Worm (Caenorhabditis elegans) whole organism, late embryonic: ENCODE measurements around the gene H01G02.3.
A peak's percentile ranks its signal among the peaks of the same experiment; 100 is the strongest.

ENCODE experiments used
- C38D4.7 ChIP-seq: fragments of 200-800 bp; sonication (Bioruptor generic); optimal IDR thresholded peaks from 2 replicates; lab custom pipeline; 2018; ENCODE audit warnings: mild to moderate bottlenecking, missing genetic modification characterization, moderate library complexity, missing compliant biosample characterization
- T23F11.4 ChIP-seq: fragments of 200-800 bp; sonication (Bioruptor generic); optimal IDR thresholded peaks from 2 replicates; lab custom pipeline; 2018; ENCODE audit warnings: mild to moderate bottlenecking, missing genetic modification characterization, missing compliant biosample characterization
- Y22D7AL.16 ChIP-seq: sonication (generic microtip); optimal IDR thresholded peaks from 2 replicates; lab custom pipeline; 2016; ENCODE audit warnings: missing genetic modification characterization, missing compliant biosample characterization
- ama-1 ChIP-seq: fragments of 150-350 bp; optimal IDR thresholded peaks from 2 replicates; lab custom pipeline; 2014
- ceh-14 ChIP-seq: sonication (generic microtip); optimal IDR thresholded peaks from 2 replicates; lab custom pipeline; 2016; ENCODE audit warnings: missing genotype, missing genetic modification characterization, missing compliant biosample characterization
- ceh-18 ChIP-seq: sonication (generic microtip); optimal IDR thresholded peaks from 2 replicates; lab custom pipeline; 2016; ENCODE audit warnings: missing genetic modification characterization, missing compliant biosample characterization
- ceh-2 ChIP-seq: sonication (generic microtip); optimal IDR thresholded peaks from 2 replicates; lab custom pipeline; 2016; ENCODE audit warnings: missing genotype, missing genetic modification characterization, missing compliant biosample characterization
- ceh-34 ChIP-seq: sonication (generic microtip); optimal IDR thresholded peaks from 2 replicates; lab custom pipeline; 2016; ENCODE audit warnings: mild to moderate bottlenecking, missing genetic modification characterization, missing compliant biosample characterization
- ceh-45 ChIP-seq: fragments of 200-800 bp; sonication (Bioruptor generic); IDR thresholded peaks from 2 replicates; pipeline ENCODE4 v1.3.6; 2022; ENCODE audit warnings: missing genetic modification reagents, missing genetic modification characterization, missing compliant biosample characterization
- ceh-6 ChIP-seq: fragments of 200-800 bp; sonication (Bioruptor generic); optimal IDR thresholded peaks from 2 replicates; lab custom pipeline; 2018; ENCODE audit warnings: mild to moderate bottlenecking, missing genetic modification characterization, missing compliant biosample characterization
- che-1 ChIP-seq: sonication (generic microtip); optimal IDR thresholded peaks from 2 replicates; lab custom pipeline; 2016; ENCODE audit warnings: mild to moderate bottlenecking, missing genetic modification characterization, missing compliant biosample characterization
- dmd-4 ChIP-seq: sonication (generic microtip); optimal IDR thresholded peaks from 2 replicates; lab custom pipeline; 2016; ENCODE audit warnings: borderline replicate concordance, missing genetic modification characterization, missing compliant biosample characterization
- elt-4 ChIP-seq: sonication (generic microtip); optimal IDR thresholded peaks from 2 replicates; lab custom pipeline; 2016; ENCODE audit warnings: missing genetic modification characterization, missing compliant biosample characterization
- ets-4 ChIP-seq: sonication (generic microtip); optimal IDR thresholded peaks from 2 replicates; lab custom pipeline; 2016; ENCODE audit warnings: missing genetic modification characterization, missing compliant biosample characterization
- eyg-1 ChIP-seq: sonication (generic microtip); optimal IDR thresholded peaks from 2 replicates; lab custom pipeline; 2016; ENCODE audit warnings: missing genotype, missing genetic modification characterization, missing compliant biosample characterization
- fax-1 ChIP-seq: sonication (generic microtip); optimal IDR thresholded peaks from 2 replicates; lab custom pipeline; 2016; ENCODE audit warnings: missing genotype, missing genetic modification characterization, missing compliant biosample characterization
- fkh-6 ChIP-seq: sonication (generic microtip); optimal IDR thresholded peaks from 2 replicates; lab custom pipeline; 2016; ENCODE audit warnings: missing genetic modification characterization, missing compliant biosample characterization
- gmeb-2 ChIP-seq: sonication (generic microtip); optimal IDR thresholded peaks from 2 replicates; lab custom pipeline; 2016; ENCODE audit warnings: missing genetic modification characterization, inconsistent platforms, missing compliant biosample characterization
- hlh-15 ChIP-seq: sonication (generic microtip); optimal IDR thresholded peaks from 2 replicates; lab custom pipeline; 2016; ENCODE audit warnings: missing genetic modification characterization, missing compliant biosample characterization
- hlh-6 ChIP-seq: sonication (generic microtip); optimal IDR thresholded peaks from 2 replicates; lab custom pipeline; 2016; ENCODE audit warnings: missing genotype, missing genetic modification characterization, missing compliant biosample characterization
- lin-11 ChIP-seq: fragments of 200-800 bp; sonication (Bioruptor generic); optimal IDR thresholded peaks from 2 replicates; lab custom pipeline; 2018; ENCODE audit warnings: mild to moderate bottlenecking, missing genetic modification characterization, missing compliant biosample characterization
- madf-2 ChIP-seq: sonication (generic microtip); optimal IDR thresholded peaks from 2 replicates; lab custom pipeline; 2017; ENCODE audit warnings: missing genetic modification characterization, missing compliant biosample characterization
- mec-3 ChIP-seq: sonication (generic microtip); optimal IDR thresholded peaks from 2 replicates; lab custom pipeline; 2016; ENCODE audit warnings: borderline replicate concordance, missing genetic modification characterization, missing compliant biosample characterization
- nfya-1 ChIP-seq: sonication (generic microtip); optimal IDR thresholded peaks from 2 replicates; lab custom pipeline; 2017; ENCODE audit warnings: missing genetic modification characterization, mild to moderate bottlenecking, missing compliant biosample characterization, antibody characterized with exemption, moderate library complexity
- nhr-232 ChIP-seq: sonication (generic microtip); optimal IDR thresholded peaks from 2 replicates; lab custom pipeline; 2016; ENCODE audit warnings: missing genetic modification characterization, missing compliant biosample characterization
- npax-4 ChIP-seq: sonication (generic microtip); optimal IDR thresholded peaks from 2 replicates; lab custom pipeline; 2016; ENCODE audit warnings: missing genetic modification characterization, missing compliant biosample characterization
- odd-2 ChIP-seq: sonication (generic microtip); optimal IDR thresholded peaks from 2 replicates; lab custom pipeline; 2017; ENCODE audit warnings: antibody characterized with exemption, mild to moderate bottlenecking, missing genetic modification characterization, missing compliant biosample characterization
- pag-3 ChIP-seq: sonication (generic microtip); optimal IDR thresholded peaks from 2 replicates; lab custom pipeline; 2016; ENCODE audit warnings: missing compliant biosample characterization, missing genetic modification characterization, borderline replicate concordance
- pat-9 ChIP-seq: fragments of 200-800 bp; sonication (Bioruptor generic); optimal IDR thresholded peaks from 2 replicates; lab custom pipeline; 2018; ENCODE audit warnings: mild to moderate bottlenecking, missing genetic modification characterization, moderate library complexity, missing compliant biosample characterization
- pax-1 ChIP-seq: fragments of 150-350 bp; optimal IDR thresholded peaks from 2 replicates; lab custom pipeline; 2014; ENCODE audit warnings: missing biosample characterization, missing genetic modification characterization
- pha-4 ChIP-seq: fragments of 150-350 bp; optimal IDR thresholded peaks from 2 replicates; lab custom pipeline; 2018; ENCODE audit warnings: missing biosample characterization, missing genetic modification reagents, missing genetic modification characterization
- pros-1 ChIP-seq: fragments of 150-350 bp; optimal IDR thresholded peaks from 2 replicates; lab custom pipeline; 2014; ENCODE audit warnings: missing biosample characterization, missing genetic modification reagents, missing genetic modification characterization
- ref-2 ChIP-seq: sonication (generic microtip); optimal IDR thresholded peaks from 2 replicates; lab custom pipeline; 2016; ENCODE audit warnings: missing genetic modification characterization, missing compliant biosample characterization
- rnt-1 ChIP-seq: sonication (generic microtip); optimal IDR thresholded peaks from 2 replicates; lab custom pipeline; 2016; ENCODE audit warnings: missing genetic modification characterization, missing compliant biosample characterization
- sdc-2 ChIP-seq: sonication (generic microtip); optimal IDR thresholded peaks from 2 replicates; lab custom pipeline; 2016; ENCODE audit warnings: missing genotype, missing genetic modification characterization, missing compliant biosample characterization
- sox-2 ChIP-seq: fragments of 200-800 bp; sonication (Bioruptor generic); IDR thresholded peaks from 2 replicates; pipeline ENCODE4 v1.3.6; 2022; ENCODE audit warnings: missing genetic modification reagents, missing genetic modification characterization, missing compliant biosample characterization
- syd-9 ChIP-seq: sonication (generic microtip); optimal IDR thresholded peaks from 2 replicates; lab custom pipeline; 2016; ENCODE audit warnings: mild to moderate bottlenecking, missing genetic modification characterization, moderate library complexity, missing compliant biosample characterization
- tbx-2 ChIP-seq: sonication (generic microtip); optimal IDR thresholded peaks from 2 replicates; lab custom pipeline; 2016; ENCODE audit warnings: missing genetic modification characterization, missing compliant biosample characterization
- tbx-7 ChIP-seq: sonication (generic microtip); optimal IDR thresholded peaks from 2 replicates; lab custom pipeline; 2016; ENCODE audit warnings: missing genotype, missing genetic modification characterization, missing compliant biosample characterization
- unc-3 ChIP-seq, 2 experiments: fragments of 200-800 bp in 1 of 2; sonication (Bioruptor generic) in 1 of 2; sonication (generic microtip) in 1 of 2; conservative IDR thresholded peaks in 1 of 2; optimal IDR thresholded peaks in 1 of 2; 2 replicates each; pipeline versions ENCODE4 v1.3.6 to Lab custom; 2016 to 2022; ENCODE audit warnings: missing compliant biosample characterization in 2 of 2, missing genetic modification characterization in 2 of 2, missing genetic modification reagents in 1 of 2
- unc-86 ChIP-seq: sonication (generic microtip); optimal IDR thresholded peaks from 2 replicates; lab custom pipeline; 2016; ENCODE audit warnings: missing genetic modification characterization, missing compliant biosample characterization
- zip-5 ChIP-seq: sonication (generic microtip); optimal IDR thresholded peaks from 2 replicates; lab custom pipeline; 2016; ENCODE audit warnings: missing genetic modification characterization, missing compliant biosample characterization

The H01G02.3 gene

ce11 chrIV:11821591-11822361, 29.4 kb upstream of the H01G02.3 start, which contains the start of the genes par-5 and M117.3 (continued):
- TF ChIP-seq ceh-2 (tag; lab: Kevin White, UChicago) (no peak), ceh-6 (GFP tag; lab: Kevin White, UChicago) (no peak), nhr-232 (tag; lab: Kevin White, UChicago) (no peak), pag-3 (tag; lab: Kevin White, UChicago) (no peak), unc-3 (GFP tag; conservative IDR thresholded peaks at IDR 0.05; lab: Robert Waterston, UW) (no peak), unc-3 (tag; optimal IDR thresholded peaks at IDR 0.05; lab: Kevin White, UChicago) (no peak), elt-4 (tag; lab: Kevin White, UChicago) (no peak), ets-4 (tag; lab: Kevin White, UChicago) (no peak), pax-1 (tag; lab: Kevin White, UChicago) (no peak), che-1 (tag; lab: Kevin White, UChicago) (no peak), tbx-7 (no peak), C38D4.7 (GFP tag; lab: Kevin White, UChicago) (no peak), mec-3 (no peak), ceh-14 (peak; percentile 53), eyg-1 (tag; lab: Kevin White, UChicago) (no peak), npax-4 (tag; lab: Kevin White, UChicago) (no peak), ceh-45 (no peak), dmd-4 (tag; lab: Kevin White, UChicago) (no peak), tbx-2 (tag; lab: Kevin White, UChicago) (peak; percentile 36), T23F11.4 (GFP tag; lab: Kevin White, UChicago) (no peak), fkh-6 (tag; lab: Kevin White, UChicago) (no peak), pha-4 (tag; lab: Kevin White, UChicago) (no peak), madf-2 (tag; lab: Kevin White, UChicago) (peak; percentile 19), fax-1 (tag; lab: Kevin White, UChicago) (no peak), pat-9 (tag; lab: Kevin White, UChicago) (no peak), lin-11 (tag; lab: Kevin White, UChicago) (no peak), nfya-1 (tag; lab: Kevin White, UChicago) (peak; percentile 61), gmeb-2 (no peak), ceh-34 (peak; percentile 15), sdc-2 (tag; lab: Kevin White, UChicago) (no peak), Y22D7AL.16 (tag; lab: Kevin White, UChicago) (no peak), sox-2 (no peak), hlh-6 (tag; lab: Kevin White, UChicago) (no peak), odd-2 (tag; lab: Kevin White, UChicago) (no peak)

ce11 chrIV:11820067-11820913, 27.9 kb upstream of the H01G02.3 start:
- peak; percentile 63 for TF ChIP-seq ama-1 (lab: Kevin White, UChicago)
- no peak for TF ChIP-seq ceh-45
- TF ChIP-seq, all 69 proteins: peak for 1

ce11 chrIV:11813901-11814300, 21.5 kb upstream of the H01G02.3 start, which contains the start of gene M117.1:
TSS of gene M117.1 (plus strand) at chrIV:11814247.
- TF ChIP-seq fkh-6 (tag; lab: Kevin White, UChicago) (no peak), unc-3 (GFP tag; conservative IDR thresholded peaks at IDR 0.05; lab: Robert Waterston, UW) (no peak), unc-3 (tag; optimal IDR thresholded peaks at IDR 0.05; lab: Kevin White, UChicago) (no peak), ceh-14 (no peak), syd-9 (tag; lab: Kevin White, UChicago) (no peak), C38D4.7 (GFP tag; lab: Kevin White, UChicago) (no peak), npax-4 (tag; lab: Kevin White, UChicago) (no peak), rnt-1 (no peak), mec-3 (no peak), pros-1 (tag; lab: Kevin White, UChicago) (no peak), unc-86 (tag; lab: Kevin White, UChicago) (no peak), pat-9 (tag; lab: Kevin White, UChicago) (no peak), odd-2 (tag; lab: Kevin White, UChicago) (no peak), zip-5 (tag; lab: Kevin White, UChicago) (no peak), ceh-18 (tag; lab: Kevin White, UChicago) (no peak), hlh-15 (tag; lab: Kevin White, UChicago) (no peak), ref-2 (no peak)
